Fruit fly (Drosophila melanogaster) whole organism, adult: ENCODE results near the gene CG16789.

Experiments used
- CG11617 ChIP-seq: fragments of 200-800 bp; sonication (Bioruptor generic); optimal IDR thresholded peaks from 2 replicates; lab custom pipeline; 2017; ENCODE audit warnings: mild to moderate bottlenecking, missing biosample characterization, missing genetic modification reagents, missing genetic modification characterization
- CG12768 ChIP-seq: fragments of 200-800 bp; sonication (Bioruptor generic); optimal IDR thresholded peaks from 2 replicates; lab custom pipeline; 2017; ENCODE audit warnings: missing biosample characterization, missing genetic modification characterization, mild to moderate bottlenecking, moderate library complexity, missing genetic modification reagents
- CG14711 ChIP-seq: fragments of 200-800 bp; sonication (Bioruptor generic); optimal IDR thresholded peaks from 2 replicates; lab custom pipeline; 2018; ENCODE audit warnings: missing biosample characterization, mild to moderate bottlenecking, missing genetic modification characterization, moderate library complexity
- CG7101 ChIP-seq: fragments of 200-800 bp; sonication (Bioruptor generic); optimal IDR thresholded peaks from 2 replicates; lab custom pipeline; 2018; ENCODE audit warnings: missing biosample characterization, mild to moderate bottlenecking, missing genetic modification characterization, moderate library complexity
- Crg-1 ChIP-seq: fragments of 200-800 bp; sonication (Bioruptor generic); optimal IDR thresholded peaks from 2 replicates; lab custom pipeline; 2016; ENCODE audit warnings: missing biosample characterization, missing genetic modification characterization
- Mnt ChIP-seq: fragments of 200-800 bp; sonication (Bioruptor generic); optimal IDR thresholded peaks from 2 replicates; lab custom pipeline; 2016; ENCODE audit warnings: missing biosample characterization, mild to moderate bottlenecking, missing genetic modification characterization
- bab1 ChIP-seq: fragments of 200-800 bp; sonication (Bioruptor generic); optimal IDR thresholded peaks from 3 replicates; lab custom pipeline; 2019; ENCODE audit warnings: missing biosample characterization, mild to moderate bottlenecking, missing genetic modification characterization, moderate library complexity
- cnc ChIP-seq, 2 experiments: fragments of >200 bp; optimal IDR thresholded peaks; 2 replicates each; lab custom pipeline; 2017
- ovo ChIP-seq: fragments of 200-800 bp; sonication (Bioruptor generic); optimal IDR thresholded peaks from 2 replicates; lab custom pipeline; 2016; ENCODE audit warnings: missing biosample characterization, missing genetic modification characterization

dm6 chr3R:9603022-9603942 is 37.3 kb downstream of the CG16789 start:
- TF ChIP-seq cnc (optimal IDR thresholded peaks at IDR 0.05; lab: Kevin White, UChicago) (no peak), Mnt (GFP tag; lab: Kevin White, UChicago) (no peak), bab1 (GFP tag; lab: Kevin White, UChicago) (no peak), CG7101 (tag; lab: Kevin White, UChicago) (no peak), CG14711 (tag; lab: Kevin White, UChicago) (no peak), ovo (GFP tag; lab: Kevin White, UChicago) (no peak), CG11617 (no peak), CG12768 (GFP tag; lab: Kevin White, UChicago) (no peak), Crg-1 (no peak)
